Worm (Caenorhabditis elegans): Measurements from ENCODE around the gene srx-122.

Gene srx-122

DNA sequence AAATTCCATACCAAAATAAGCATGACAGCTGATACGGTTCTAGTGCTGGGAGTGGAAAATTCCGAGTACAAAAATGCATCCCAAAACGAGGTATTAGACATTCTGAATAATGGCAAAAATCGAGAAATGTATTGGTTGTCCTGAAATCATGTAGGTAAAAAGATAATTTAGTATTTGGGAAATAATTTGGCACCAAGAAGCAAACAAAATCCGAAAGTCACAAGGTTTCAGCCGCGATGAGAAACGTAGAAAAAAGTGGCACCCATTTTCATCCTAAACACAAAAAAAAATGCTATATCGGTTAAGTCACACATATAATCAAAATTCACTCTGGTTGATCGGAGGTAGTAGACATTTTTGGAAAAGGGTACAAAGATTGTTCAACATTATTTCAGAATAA, at the start of gene srx-122:
TSS of gene srx-122 (minus strand) at position 101 of the 400 bp plus-strand sequence.
- no peak for TF ChIP-seq nhr-19 (GFP tag; conservative IDR thresholded peaks at IDR 0.05)
- no peak for TF ChIP-seq rnt-1 (tag; optimal IDR thresholded peaks at IDR 0.05)
- TF ChIP-seq nhr-90 (tag; optimal IDR thresholded peaks at IDR 0.05; ENCODE audit: poor library complexity): no peak
- TF ChIP-seq unc-86 (tag; optimal IDR thresholded peaks at IDR 0.05): no peak
- TF ChIP-seq jun-1 (tag; optimal IDR thresholded peaks at IDR 0.05): no peak
- no peak for TF ChIP-seq nhr-71 (tag; optimal IDR thresholded peaks at IDR 0.05)
- no peak for TF ChIP-seq unc-130 (tag; optimal IDR thresholded peaks at IDR 0.05)
- no peak for TF ChIP-seq sptf-1 (tag; optimal IDR thresholded peaks at IDR 0.05)

DNA sequence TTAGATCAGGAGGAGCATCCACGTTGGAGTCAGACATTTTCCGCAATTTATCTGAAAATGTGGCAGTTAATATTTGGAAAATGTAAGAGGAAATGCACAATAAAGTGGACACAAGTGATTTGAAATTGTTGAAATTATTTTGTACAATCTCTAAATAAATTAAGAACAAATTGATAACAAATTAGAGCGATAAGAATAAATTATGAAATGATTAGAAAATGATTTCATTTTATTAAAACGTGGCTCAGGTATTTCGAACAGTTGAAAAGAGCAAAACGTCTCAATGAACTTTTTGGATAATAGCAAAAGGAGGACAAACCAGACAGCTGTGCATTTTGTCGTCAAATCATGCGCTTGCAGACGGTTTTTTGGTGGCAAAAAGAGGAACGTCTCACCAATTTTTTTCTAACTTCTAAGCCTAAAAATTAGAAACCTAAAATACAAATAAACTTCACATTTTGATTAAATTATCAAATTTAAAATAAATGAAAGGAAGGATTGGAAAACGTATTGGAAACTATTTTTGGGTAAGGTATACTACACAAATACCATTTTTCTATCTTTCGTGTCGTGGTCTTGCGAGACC, 48.9 kb upstream of the srx-122 start, which contains the start of gene fbxa-65:
TSS of gene fbxa-65 (minus strand) at position 51 of the 586 bp plus-strand sequence.
- TF ChIP-seq nhr-71 (tag; optimal IDR thresholded peaks at IDR 0.05) (peak; percentile 19), nhr-11 (tag; optimal IDR thresholded peaks at IDR 0.05) (no peak), elt-3 (tag; optimal IDR thresholded peaks at IDR 0.05) (no peak), nhr-47 (tag; optimal IDR thresholded peaks at IDR 0.05) (peak; percentile 14), nhr-19 (GFP tag; conservative IDR thresholded peaks at IDR 0.05) (no peak), dpl-1 (GFP tag; optimal IDR thresholded peaks at IDR 0.05) (peak in 2 of 3 experiments; percentile 28 to 47), snu-23 (GFP tag; optimal IDR thresholded peaks at IDR 0.05) (peak; percentile 19), nhr-85 (tag) (peak; percentile 60), swsn-7 (tag; optimal IDR thresholded peaks at IDR 0.05) (peak; percentile 3), lin-39 (tag; optimal IDR thresholded peaks at IDR 0.05) (no peak), lsy-2 (tag; optimal IDR thresholded peaks at IDR 0.05) (peak in 1 of 2 experiments; percentile 2), efl-1 (optimal IDR thresholded peaks at IDR 0.05) (peak; percentile 9 to 39), efl-1 (GFP tag; optimal IDR thresholded peaks at IDR 0.05 in 1 of 2) (peak; percentile 36 to 85), mep-1 (tag; optimal IDR thresholded peaks at IDR 0.05) (peak; percentile 23), pag-3 (tag; optimal IDR thresholded peaks at IDR 0.05; ENCODE audit: borderline replicate concordance, insufficient read depth) (no peak), isw-1 (GFP tag; IDR thresholded peaks at IDR 0.05) (no peak), nhr-20 (tag; optimal IDR thresholded peaks at IDR 0.05) (peak; percentile 35), F16B12.6 (tag; optimal IDR thresholded peaks at IDR 0.05) (peak; percentile 79), lin-35 (GFP tag; optimal IDR thresholded peaks at IDR 0.05) (peak in 1 of 2 experiments; percentile 20), pax-3 (tag; optimal IDR thresholded peaks at IDR 0.05) (no peak), lin-14 (GFP tag; optimal IDR thresholded peaks at IDR 0.05) (peak; percentile 34)

DNA sequence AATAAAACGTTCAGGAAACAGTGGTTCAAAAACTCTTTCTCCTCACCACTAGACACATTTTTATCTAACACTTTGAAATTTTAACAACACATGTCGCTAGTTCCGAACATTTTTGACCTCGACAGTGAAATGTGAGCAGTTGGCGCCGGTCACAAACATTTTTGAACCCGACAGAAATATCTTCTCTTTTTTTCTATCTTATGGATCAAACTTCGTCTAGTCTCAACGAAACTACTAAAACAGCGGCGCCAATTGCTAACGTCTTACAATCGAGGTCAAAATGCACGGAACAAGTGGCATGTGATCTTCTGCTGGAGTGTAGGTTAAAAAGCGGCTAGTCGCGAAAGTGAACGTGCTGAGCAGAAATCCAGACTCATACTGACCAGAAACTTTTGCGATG, 46.3 kb upstream of the srx-122 start:
- TF ChIP-seq mdl-1 (tag; optimal IDR thresholded peaks at IDR 0.05): no peak
- peak; percentile 50 for TF ChIP-seq nhr-20 (tag; optimal IDR thresholded peaks at IDR 0.05)
- TF ChIP-seq lin-14 (GFP tag; optimal IDR thresholded peaks at IDR 0.05): peak; percentile 83
- no peak for TF ChIP-seq efl-1 (optimal IDR thresholded peaks at IDR 0.05)
- peak in 1 of 2 experiments; percentile 39 for TF ChIP-seq efl-1 (GFP tag; optimal IDR thresholded peaks at IDR 0.05 in 1 of 2)
- TF ChIP-seq isw-1 (GFP tag; IDR thresholded peaks at IDR 0.05): no peak
- TF ChIP-seq nhr-85 (tag): no peak
- no peak for TF ChIP-seq blmp-1 (tag; optimal IDR thresholded peaks at IDR 0.05)
- no peak for TF ChIP-seq sptf-1 (tag; optimal IDR thresholded peaks at IDR 0.05)
- TF ChIP-seq fkh-10 (GFP tag; optimal IDR thresholded peaks at IDR 0.05): no peak
- no peak for TF ChIP-seq sox-4 (tag; optimal IDR thresholded peaks at IDR 0.05)
- no peak for TF ChIP-seq mab-9 (GFP tag; IDR thresholded peaks at IDR 0.05)
- peak; percentile 81 for TF ChIP-seq nhr-71 (tag; optimal IDR thresholded peaks at IDR 0.05)
- TF ChIP-seq rnt-1 (tag; optimal IDR thresholded peaks at IDR 0.05): peak; percentile 52
- TF ChIP-seq C16A3.4 (tag; optimal IDR thresholded peaks at IDR 0.05): no peak
- TF ChIP-seq pag-3 (tag; optimal IDR thresholded peaks at IDR 0.05; ENCODE audit: borderline replicate concordance, insufficient read depth): no peak
- TF ChIP-seq dpl-1 (GFP tag; optimal IDR thresholded peaks at IDR 0.05): no peak
- TF ChIP-seq nhr-77 (tag; optimal IDR thresholded peaks at IDR 0.05): no peak
- TF ChIP-seq vab-15 (tag; optimal IDR thresholded peaks at IDR 0.05): no peak
- TF ChIP-seq alr-1 (tag; optimal IDR thresholded peaks at IDR 0.05; ENCODE audit: borderline replicate concordance): no peak
- TF ChIP-seq lin-15B (tag; optimal IDR thresholded peaks at IDR 0.05): no peak
- no peak for TF ChIP-seq hlh-4 (tag; optimal IDR thresholded peaks at IDR 0.05)
- TF ChIP-seq pax-3 (tag; optimal IDR thresholded peaks at IDR 0.05): no peak
- TF ChIP-seq lin-39 (tag; optimal IDR thresholded peaks at IDR 0.05): no peak
- no peak for TF ChIP-seq lin-35 (GFP tag; optimal IDR thresholded peaks at IDR 0.05)
- TF ChIP-seq nhr-19 (GFP tag; conservative IDR thresholded peaks at IDR 0.05): peak; percentile 57

Measured in whole organism, L1 larva.